Worm (Caenorhabditis elegans) whole organism, L3 larva: Measurements from ENCODE around the gene F48E3.6.

Experiments used
- R02D3.7 ChIP-seq: fragments of 150-350 bp; optimal IDR thresholded peaks from 2 replicates; lab custom pipeline; 2014; ENCODE audit warnings: missing biosample characterization, missing genetic modification characterization
- aly-2 ChIP-seq: fragments of 150-350 bp; optimal IDR thresholded peaks from 2 replicates; lab custom pipeline; 2014; ENCODE audit warnings: missing biosample characterization, missing genetic modification characterization
- ama-1 ChIP-seq: fragments of 150-350 bp; optimal IDR thresholded peaks from 2 replicates; lab custom pipeline; 2018
- ceh-16 ChIP-seq: sonication (generic microtip); optimal IDR thresholded peaks from 2 replicates; lab custom pipeline; 2017; ENCODE audit warnings: missing biosample characterization, missing genetic modification characterization
- ceh-28 ChIP-seq: fragments of 150-350 bp; optimal IDR thresholded peaks from 2 replicates; lab custom pipeline; 2014; ENCODE audit warnings: missing biosample characterization, missing genetic modification reagents, missing genetic modification characterization
- ceh-82 ChIP-seq: fragments of 150-350 bp; optimal IDR thresholded peaks from 2 replicates; lab custom pipeline; 2014; ENCODE audit warnings: missing biosample characterization, missing genetic modification characterization
- ceh-9 ChIP-seq: sonication (generic microtip); optimal IDR thresholded peaks from 2 replicates; lab custom pipeline; 2018; ENCODE audit warnings: missing biosample characterization, missing genetic modification characterization
- daf-12 ChIP-seq: fragments of 150-350 bp; optimal IDR thresholded peaks from 2 replicates; lab custom pipeline; 2014; ENCODE audit warnings: missing biosample characterization, missing genetic modification reagents, missing genetic modification characterization
- egl-5 ChIP-seq: fragments of 150-350 bp; optimal IDR thresholded peaks from 2 replicates; lab custom pipeline; 2017; ENCODE audit warnings: missing biosample characterization, missing genetic modification reagents, missing genetic modification characterization, inconsistent platforms
- elt-3 ChIP-seq, 3 experiments: fragments of 150-350 bp in 1 of 3; sonication (generic microtip) in 2 of 3; optimal IDR thresholded peaks; 2 replicates in 2 of 3; 4 replicates in 1 of 3; lab custom pipeline; 2014 to 2017; ENCODE audit warnings: missing biosample characterization in 3 of 3, missing genetic modification characterization in 3 of 3
- eor-1 ChIP-seq, 2 experiments: fragments of 150-350 bp; optimal IDR thresholded peaks; 2 replicates each; lab custom pipeline; 2014 to 2018; ENCODE audit warnings: missing biosample characterization in 2 of 2, missing genetic modification characterization in 2 of 2
- fkh-2 ChIP-seq: fragments of 150-350 bp; optimal IDR thresholded peaks from 2 replicates; lab custom pipeline; 2014; ENCODE audit warnings: missing biosample characterization, missing genetic modification reagents, missing genetic modification characterization
- hmg-11 ChIP-seq: sonication (generic microtip); optimal IDR thresholded peaks from 2 replicates; lab custom pipeline; 2016; ENCODE audit warnings: missing genetic modification characterization, missing compliant biosample characterization
- jun-1 ChIP-seq: fragments of 150-350 bp; optimal IDR thresholded peaks from 2 replicates; lab custom pipeline; 2014; ENCODE audit warnings: missing biosample characterization, missing genetic modification reagents, missing genetic modification characterization
- lin-15B ChIP-seq: fragments of 150-350 bp; optimal IDR thresholded peaks from 2 replicates; lab custom pipeline; 2014; ENCODE audit warnings: missing biosample characterization, missing genetic modification characterization
- mdl-1 ChIP-seq: fragments of 150-350 bp; optimal IDR thresholded peaks from 2 replicates; lab custom pipeline; 2014; ENCODE audit warnings: missing biosample characterization, missing genetic modification characterization
- mml-1 ChIP-seq: fragments of 150-350 bp; sonication (generic microtip); optimal IDR thresholded peaks from 3 replicates; lab custom pipeline; 2014; ENCODE audit warnings: missing biosample characterization, missing genetic modification characterization
- nfya-1 ChIP-seq: sonication (generic microtip); optimal IDR thresholded peaks from 2 replicates; lab custom pipeline; 2017; ENCODE audit warnings: missing genetic modification characterization, mild to moderate bottlenecking, missing compliant biosample characterization, antibody characterized with exemption, moderate library complexity; ENCODE audit not compliant: insufficient read depth
- nhr-11 ChIP-seq: fragments of 150-350 bp; optimal IDR thresholded peaks from 2 replicates; lab custom pipeline; 2014; ENCODE audit warnings: missing biosample characterization, missing genetic modification characterization
- nhr-12 ChIP-seq: fragments of 150-350 bp; optimal IDR thresholded peaks from 2 replicates; lab custom pipeline; 2014; ENCODE audit warnings: missing biosample characterization, missing genetic modification characterization
- nhr-23 ChIP-seq: fragments of 150-350 bp; optimal IDR thresholded peaks from 2 replicates; lab custom pipeline; 2014; ENCODE audit warnings: missing biosample characterization, missing genetic modification reagents, missing genetic modification characterization
- nhr-237 ChIP-seq: fragments of 150-350 bp; optimal IDR thresholded peaks from 2 replicates; lab custom pipeline; 2014; ENCODE audit warnings: missing biosample characterization, missing genetic modification characterization
- nhr-28 ChIP-seq: fragments of 150-350 bp; optimal IDR thresholded peaks from 2 replicates; lab custom pipeline; 2014; ENCODE audit warnings: missing biosample characterization, missing genetic modification characterization
- nhr-43 ChIP-seq: sonication (generic microtip); optimal IDR thresholded peaks from 2 replicates; lab custom pipeline; 2016; ENCODE audit warnings: mild to moderate bottlenecking, missing genetic modification characterization, missing compliant biosample characterization; ENCODE audit not compliant: poor library complexity, severe bottlenecking
- nhr-67 ChIP-seq: fragments of 150-350 bp; optimal IDR thresholded peaks from 2 replicates; lab custom pipeline; 2014; ENCODE audit warnings: missing biosample characterization, missing genetic modification characterization
- nhr-76 ChIP-seq: fragments of 150-350 bp; sonication (generic microtip); optimal IDR thresholded peaks from 5 replicates; lab custom pipeline; 2014; ENCODE audit warnings: missing biosample characterization, missing genetic modification characterization
- nhr-77 ChIP-seq: fragments of 150-350 bp; optimal IDR thresholded peaks from 2 replicates; lab custom pipeline; 2014; ENCODE audit warnings: missing biosample characterization, missing genetic modification characterization
- pha-4 ChIP-seq: fragments of 150-350 bp; optimal IDR thresholded peaks from 2 replicates; lab custom pipeline; 2014; ENCODE audit warnings: missing biosample characterization, missing genetic modification reagents, missing genetic modification characterization
- pqm-1 ChIP-seq: fragments of 150-350 bp; optimal IDR thresholded peaks from 2 replicates; lab custom pipeline; 2017; ENCODE audit warnings: missing biosample characterization, missing genetic modification characterization, inconsistent platforms
- skn-1 ChIP-seq: fragments of 150-350 bp; optimal IDR thresholded peaks from 2 replicates; lab custom pipeline; 2014; ENCODE audit warnings: missing biosample characterization, missing genetic modification characterization
- tbx-2 ChIP-seq: sonication (generic microtip); optimal IDR thresholded peaks from 2 replicates; lab custom pipeline; 2016; ENCODE audit warnings: mild to moderate bottlenecking, missing genetic modification characterization, missing compliant biosample characterization
- unc-39 ChIP-seq: sonication (generic microtip); optimal IDR thresholded peaks from 4 replicates; lab custom pipeline; 2017; ENCODE audit warnings: missing biosample characterization, missing genetic modification characterization
- unc-62 ChIP-seq: fragments of 150-350 bp; sonication (generic microtip); optimal IDR thresholded peaks from 4 replicates; lab custom pipeline; 2014; ENCODE audit warnings: missing biosample characterization, missing genetic modification reagents, missing genetic modification characterization
- zag-1 ChIP-seq: fragments of 150-350 bp; optimal IDR thresholded peaks from 2 replicates; lab custom pipeline; 2014; ENCODE audit warnings: missing biosample characterization, missing genetic modification characterization
- ztf-11 ChIP-seq: fragments of 150-350 bp; optimal IDR thresholded peaks from 2 replicates; lab custom pipeline; 2014; ENCODE audit warnings: missing biosample characterization, missing genetic modification characterization
- ztf-4 ChIP-seq: fragments of 150-350 bp; optimal IDR thresholded peaks from 2 replicates; lab custom pipeline; 2014; ENCODE audit warnings: missing biosample characterization, missing genetic modification characterization

The F48E3.6 gene

DNA sequence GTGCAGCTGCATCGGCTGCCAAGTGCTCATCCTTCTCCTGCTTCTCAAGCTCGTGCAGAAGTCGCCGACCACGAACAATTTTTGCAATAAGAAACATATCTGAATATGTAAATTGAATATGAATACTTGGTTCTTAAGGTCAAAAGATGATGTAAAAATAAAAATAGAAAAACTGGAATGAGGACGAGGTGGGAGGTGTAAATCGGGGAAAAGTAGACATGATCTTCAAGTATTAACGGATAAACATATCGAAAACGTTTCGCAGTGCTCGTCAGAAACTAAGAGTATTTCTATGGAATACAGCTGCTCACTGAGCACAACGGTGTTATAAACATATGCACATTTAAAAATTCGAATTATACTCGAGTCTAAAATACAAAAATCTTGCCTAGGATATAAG, 37.3 kb upstream of the F48E3.6 start, which contains the start of gene glb-16:
Gene glb-16 (minus strand): TSS at position 101 of the 400 bp plus-strand sequence.
- TF ChIP-seq ztf-4 (tag; lab: Kevin White, UChicago) (no peak), nhr-28 (tag; lab: Kevin White, UChicago) (no peak), elt-3 (tag; optimal IDR thresholded peaks at IDR 0.05; lab: Kevin White, UChicago) (no peak), ama-1 (no peak), zag-1 (no peak), jun-1 (tag; lab: Kevin White, UChicago) (no peak), unc-39 (no peak), eor-1 (tag; optimal IDR thresholded peaks at IDR 0.05; lab: Kevin White, UChicago) (no peak), hmg-11 (no peak)
- TF ChIP-seq, all 47 proteins: peak for 0

DNA sequence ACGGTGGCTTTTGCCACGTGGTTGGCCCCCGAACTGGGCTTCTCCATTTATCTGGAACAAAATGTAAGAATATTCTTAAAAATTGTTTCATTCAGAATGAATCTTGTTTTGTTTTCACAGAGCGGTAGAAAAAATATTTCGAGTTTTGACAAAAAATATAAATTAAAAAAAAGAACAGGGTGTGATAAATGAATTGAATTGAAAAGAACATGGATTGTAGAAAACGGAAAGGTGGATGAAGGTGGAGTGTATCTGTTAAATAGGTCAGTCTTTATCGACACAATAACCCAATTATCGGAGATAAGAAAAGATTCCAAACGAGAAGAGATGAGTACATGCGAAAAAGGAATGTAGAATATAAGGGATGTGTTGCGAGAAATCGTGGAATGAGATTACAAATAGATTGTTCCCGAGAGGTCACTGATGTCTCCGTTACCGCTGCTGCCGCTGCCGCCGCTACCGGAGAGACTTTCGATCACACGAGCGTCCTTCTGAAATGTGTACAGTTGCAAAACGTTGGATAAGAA, 35.1 kb upstream of the F48E3.6 start, which contains the start of gene dpy-7:
Gene dpy-7 (minus strand): TSS at position 51 of the 527 bp plus-strand sequence.
- no peak for TF ChIP-seq elt-3 (tag; optimal IDR thresholded peaks at IDR 0.05; lab: Kevin White, UChicago)
- TF ChIP-seq nhr-43 (tag; lab: Kevin White, UChicago): peak; percentile 26
- TF ChIP-seq nhr-23 (tag; lab: Kevin White, UChicago): peak; percentile 98
- no peak for TF ChIP-seq eor-1 (tag; optimal IDR thresholded peaks at IDR 0.05; lab: Kevin White, UChicago)
- TF ChIP-seq aly-2 (tag; lab: Kevin White, UChicago): no peak
- TF ChIP-seq unc-62 (GFP tag; lab: Kevin White, UChicago): no peak
- TF ChIP-seq ceh-9 (tag; lab: Kevin White, UChicago): no peak
- TF ChIP-seq nhr-11 (tag; lab: Kevin White, UChicago): no peak
- TF ChIP-seq, all 47 proteins: peak for 2

DNA sequence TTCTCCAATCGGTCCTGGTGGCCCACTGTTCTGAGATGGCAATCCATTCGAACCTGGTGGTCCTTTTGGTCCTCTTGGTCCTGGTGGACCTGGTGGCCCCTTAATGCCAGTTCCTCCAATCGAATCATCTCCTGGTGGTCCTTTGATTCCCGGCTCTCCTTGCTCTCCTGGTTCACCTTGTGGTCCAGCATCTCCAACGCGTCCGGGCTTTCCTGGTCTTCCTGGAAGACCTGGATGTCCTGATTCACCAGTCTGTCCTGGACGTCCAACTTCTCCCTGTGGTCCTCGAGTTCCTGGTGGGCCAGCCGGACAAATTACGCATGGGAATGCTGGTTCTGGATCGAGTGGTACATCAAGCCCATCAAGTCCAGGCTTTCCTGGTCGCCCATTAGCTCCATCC, 34.2 kb upstream of the F48E3.6 start:
- TF ChIP-seq aly-2 (tag; lab: Kevin White, UChicago): no peak
- no peak for TF ChIP-seq ceh-9 (tag; lab: Kevin White, UChicago)
- no peak for TF ChIP-seq fkh-2 (tag; lab: Kevin White, UChicago)
- no peak for TF ChIP-seq jun-1 (tag; lab: Kevin White, UChicago)
- TF ChIP-seq nhr-43 (tag; lab: Kevin White, UChicago): no peak
- no peak for TF ChIP-seq ama-1
- no peak for TF ChIP-seq nhr-77 (tag; lab: Kevin White, UChicago)
- TF ChIP-seq unc-62 (GFP tag; lab: Kevin White, UChicago): no peak
- TF ChIP-seq nhr-76 (tag; lab: Kevin White, UChicago): no peak
- TF ChIP-seq nhr-67 (tag; lab: Kevin White, UChicago): no peak
- TF ChIP-seq eor-1 (tag; optimal IDR thresholded peaks at IDR 0.05; lab: Kevin White, UChicago): no peak
- TF ChIP-seq nfya-1 (tag; lab: Kevin White, UChicago): no peak
- TF ChIP-seq unc-39: no peak
- TF ChIP-seq elt-3 (tag; optimal IDR thresholded peaks at IDR 0.05; lab: Kevin White, UChicago): no peak
- no peak for TF ChIP-seq ztf-11 (tag; lab: Kevin White, UChicago)
- no peak for TF ChIP-seq mml-1 (tag; lab: Kevin White, UChicago)
- no peak for TF ChIP-seq ceh-28 (tag; lab: Kevin White, UChicago)
- TF ChIP-seq nhr-23 (tag; lab: Kevin White, UChicago): no peak
- no peak for TF ChIP-seq pha-4 (tag; lab: Kevin White, UChicago)

DNA sequence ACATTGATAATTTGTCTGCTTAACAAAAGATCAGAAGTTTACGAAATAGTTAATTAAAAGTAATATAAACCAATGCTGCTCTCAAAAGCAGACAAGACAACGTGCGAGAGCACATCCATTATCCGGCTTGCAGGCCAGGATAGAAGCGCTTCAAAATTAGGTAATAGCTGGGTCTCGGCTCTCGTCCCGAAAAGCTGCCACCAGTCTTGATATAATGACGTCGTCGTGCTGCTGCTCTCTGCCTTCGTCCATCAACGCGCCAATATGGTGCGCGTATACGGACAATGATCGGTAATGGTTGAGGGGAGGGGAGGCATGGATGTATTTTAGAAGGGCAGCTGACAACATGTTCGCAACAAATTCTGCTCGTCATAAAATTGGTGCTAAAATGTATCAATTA, 31.7 kb upstream of the F48E3.6 start:
- TF ChIP-seq jun-1 (tag; lab: Kevin White, UChicago) (no peak), nhr-12 (tag; lab: Kevin White, UChicago) (no peak), nhr-237 (tag; lab: Kevin White, UChicago) (no peak), nhr-11 (tag; lab: Kevin White, UChicago) (no peak), zag-1 (no peak), R02D3.7 (no peak), fkh-2 (tag; lab: Kevin White, UChicago) (no peak), mdl-1 (tag; lab: Kevin White, UChicago) (no peak), ceh-82 (no peak), aly-2 (tag; lab: Kevin White, UChicago) (no peak), skn-1 (tag; lab: Kevin White, UChicago) (no peak), lin-15B (tag; lab: Kevin White, UChicago) (no peak), ama-1 (no peak), eor-1 (tag; optimal IDR thresholded peaks at IDR 0.05; lab: Kevin White, UChicago) (no peak), egl-5 (tag; lab: Kevin White, UChicago) (no peak), nhr-43 (tag; lab: Kevin White, UChicago) (no peak)

DNA sequence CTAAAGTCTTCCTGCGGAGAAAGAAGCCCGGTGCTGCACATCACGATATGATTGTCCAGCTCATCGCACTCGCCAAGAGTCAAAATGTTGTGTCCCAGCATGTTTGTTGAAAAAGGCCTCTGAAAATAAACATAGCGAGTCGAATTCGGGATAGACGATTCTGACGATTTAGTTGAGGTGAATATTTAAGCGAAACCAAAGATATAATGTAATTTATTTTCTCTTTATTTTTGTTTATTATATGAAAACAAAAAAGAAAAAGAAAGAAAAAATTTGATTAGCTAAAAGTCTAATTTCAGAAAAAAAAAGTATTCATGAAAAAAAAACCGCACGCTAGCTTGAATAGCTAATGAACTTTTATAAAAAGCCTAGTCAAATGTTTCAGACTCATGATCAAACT, 29.9 kb upstream of the F48E3.6 start, which contains the start of gene ceh-14:
Gene ceh-14 (minus strand): TSS at position 101 of the 400 bp plus-strand sequence.
- no peak for TF ChIP-seq skn-1 (tag; lab: Kevin White, UChicago)
- no peak for TF ChIP-seq unc-62 (GFP tag; lab: Kevin White, UChicago)
- no peak for TF ChIP-seq egl-5 (tag; lab: Kevin White, UChicago)
- TF ChIP-seq ceh-16 (tag; lab: Kevin White, UChicago): no peak
- TF ChIP-seq ceh-28 (tag; lab: Kevin White, UChicago): no peak
- no peak for TF ChIP-seq pqm-1 (tag; lab: Kevin White, UChicago)
- no peak for TF ChIP-seq nhr-43 (tag; lab: Kevin White, UChicago)
- no peak for TF ChIP-seq ztf-11 (tag; lab: Kevin White, UChicago)
- TF ChIP-seq daf-12 (tag; lab: Kevin White, UChicago): no peak
- no peak for TF ChIP-seq ama-1
- TF ChIP-seq tbx-2 (tag; lab: Kevin White, UChicago): no peak
